Worm (Caenorhabditis elegans) whole organism, late embryonic: Measurements from ENCODE around the gene nas-3.
"Not testable (repeated sequence)": the region's sequence is repeated elsewhere in the genome, so short reads cannot be mapped to it uniquely, and the experiment has no call there.

ENCODE experiments used
- ceh-9 ChIP-seq: sonication (generic microtip); optimal IDR thresholded peaks from 2 replicates; lab custom pipeline; 2016; ENCODE audit warnings: mild to moderate bottlenecking, missing genetic modification characterization, inconsistent platforms, missing compliant biosample characterization
- madf-2 ChIP-seq: sonication (generic microtip); optimal IDR thresholded peaks from 2 replicates; lab custom pipeline; 2017; ENCODE audit warnings: missing genetic modification characterization, missing compliant biosample characterization
- nhr-11 ChIP-seq: fragments of 150-350 bp; optimal IDR thresholded peaks from 2 replicates; lab custom pipeline; 2014; ENCODE audit warnings: missing biosample characterization, missing genetic modification characterization

- not testable (repeated sequence) for TF ChIP-seq nhr-11; ceh-9 (tag; lab: Kevin White, UChicago); madf-2
These were observed 38.5 kb upstream of the nas-3 start, which contains the start of gene Y54B9A.1 for ce11 chrV:9439315-9440002.
